Fruit fly (Drosophila melanogaster): ENCODE results near the gene CG13022.

DNA sequence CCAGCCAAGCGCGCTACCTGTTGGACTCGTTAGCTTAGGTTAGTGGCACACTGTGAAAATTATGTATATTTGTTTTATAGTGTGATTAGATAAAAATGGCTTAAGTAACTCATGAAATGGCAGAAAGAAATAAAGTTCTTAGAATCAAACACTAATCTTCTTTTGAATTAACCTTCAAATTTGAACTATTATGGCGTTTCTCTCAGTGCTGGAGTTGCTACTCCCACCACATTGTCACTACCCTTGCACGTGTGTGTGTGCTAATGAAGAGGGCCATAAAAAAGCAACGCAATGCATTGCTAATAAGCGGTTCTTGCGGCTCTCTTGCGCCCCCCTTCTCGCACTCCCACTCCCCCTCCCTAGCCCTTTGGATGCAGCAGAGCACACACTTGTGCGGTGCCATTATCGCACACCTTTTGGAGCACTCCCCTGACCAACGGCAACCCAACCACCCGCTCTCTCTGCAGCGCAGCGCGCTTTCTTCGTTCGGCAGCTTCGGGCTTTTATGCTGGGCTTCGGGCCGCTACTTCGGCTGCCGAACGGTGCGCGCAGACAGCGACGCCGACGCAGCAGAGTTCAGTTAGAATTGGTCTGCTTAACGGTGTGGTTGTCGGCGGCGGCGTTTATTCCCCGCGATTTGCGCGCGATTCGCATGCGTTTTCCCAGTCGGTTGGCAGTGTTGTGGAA is 48.0 kb downstream of the CG13022 start:
- TF ChIP-seq CG8301 (tag; optimal IDR thresholded peaks at IDR 0.05) (peak; percentile 90), Snoo (tag; optimal IDR thresholded peaks at IDR 0.05) (peak; percentile 70), fd96Ca (GFP tag; IDR thresholded peaks at IDR 0.05) (peak; percentile 83)
